Fruit fly (Drosophila melanogaster) whole organism, wandering third instar larva: ENCODE measurements around the gene slgA.
A peak's percentile ranks its signal among the peaks of the same experiment; 100 is the strongest.

ENCODE experiments used
- Abd-B ChIP-seq: fragments of >200 bp; optimal IDR thresholded peaks from 2 replicates; lab custom pipeline; 2017; ENCODE audit warnings: missing biosample characterization, missing genetic modification characterization
- CG32264 ChIP-seq: fragments of 200-800 bp; sonication (Bioruptor generic); optimal IDR thresholded peaks from 2 replicates; lab custom pipeline; 2016; ENCODE audit warnings: missing biosample characterization, missing genetic modification characterization
- CG9705 ChIP-seq: fragments of 200-800 bp; sonication (Bioruptor generic); optimal IDR thresholded peaks from 2 replicates; lab custom pipeline; 2018; ENCODE audit warnings: missing biosample characterization, mild to moderate bottlenecking, missing genetic modification characterization
- CrebA ChIP-seq: fragments of 200-800 bp; sonication (Bioruptor generic); optimal IDR thresholded peaks from 2 replicates; lab custom pipeline; 2016; ENCODE audit warnings: missing biosample characterization, mild to moderate bottlenecking, missing genetic modification characterization, borderline replicate concordance
- Dfd ChIP-seq: fragments of >200 bp; optimal IDR thresholded peaks from 2 replicates; lab custom pipeline; 2017; ENCODE audit warnings: missing biosample characterization, missing genetic modification characterization
- Dif ChIP-seq: fragments of 200-275, 200-300 bp; sonication (Bioruptor generic); optimal IDR thresholded peaks from 2 replicates; lab custom pipeline; 2018; ENCODE audit warnings: missing biosample characterization, missing genetic modification characterization; ENCODE audit not compliant: partially characterized antibody
- GATAd ChIP-seq: sonication (Bioruptor generic); optimal IDR thresholded peaks from 2 replicates; lab custom pipeline; 2016; ENCODE audit warnings: missing biosample characterization, missing genetic modification characterization
- HLH106 ChIP-seq: fragments of 200-800 bp; optimal IDR thresholded peaks from 3 replicates; lab custom pipeline; 2019; ENCODE audit warnings: missing biosample characterization, mild to moderate bottlenecking, missing genetic modification characterization, moderate library complexity
- Hnf4 ChIP-seq: fragments of 200-800 bp; sonication (Bioruptor generic); optimal IDR thresholded peaks from 2 replicates; lab custom pipeline; 2016; ENCODE audit warnings: missing biosample characterization, mild to moderate bottlenecking, missing genetic modification characterization
- Hr78 ChIP-seq: fragments of >200 bp; optimal IDR thresholded peaks from 2 replicates; lab custom pipeline; 2017; ENCODE audit warnings: missing biosample characterization, missing genetic modification characterization
- Hr83 ChIP-seq: fragments of 200-300 bp; sonication (Bioruptor generic); optimal IDR thresholded peaks from 2 replicates; lab custom pipeline; 2016; ENCODE audit warnings: missing biosample characterization, mild to moderate bottlenecking, missing genetic modification characterization, moderate library complexity; ENCODE audit not compliant: poor library complexity, severe bottlenecking
- Jra ChIP-seq: sonication (Bioruptor generic); optimal IDR thresholded peaks from 2 replicates; lab custom pipeline; 2016; ENCODE audit warnings: missing biosample characterization, missing genetic modification characterization
- Mio ChIP-seq: sonication (Bioruptor generic); optimal IDR thresholded peaks from 2 replicates; lab custom pipeline; 2016; ENCODE audit warnings: missing biosample characterization, missing genetic modification characterization
- Myc ChIP-seq: fragments of >200 bp; optimal IDR thresholded peaks from 2 replicates; lab custom pipeline; 2017
- N ChIP-seq: fragments of >200 bp; optimal IDR thresholded peaks from 2 replicates; lab custom pipeline; 2018; ENCODE audit warnings: missing biosample characterization, missing external identifiers, missing genetic modification characterization
- OdsH ChIP-seq: fragments of 200-800 bp; sonication (Bioruptor generic); optimal IDR thresholded peaks from 2 replicates; lab custom pipeline; 2016; ENCODE audit warnings: missing biosample characterization, mild to moderate bottlenecking, missing genetic modification characterization
- Rel ChIP-seq, 2 experiments: fragments of 200-800 bp; sonication (Bioruptor generic) in 1 of 2; optimal IDR thresholded peaks; 2 replicates in 1 of 2; 3 replicates in 1 of 2; lab custom pipeline; 2016 to 2019; ENCODE audit warnings: mild to moderate bottlenecking in 2 of 2, missing biosample characterization in 2 of 2, missing genetic modification characterization in 2 of 2, moderate library complexity in 1 of 2
- Sp1 ChIP-seq: fragments of 200-800 bp; sonication (Bioruptor generic); optimal IDR thresholded peaks from 3 replicates; lab custom pipeline; 2019; ENCODE audit warnings: missing biosample characterization, mild to moderate bottlenecking, missing genetic modification characterization, moderate library complexity
- Vsx2 ChIP-seq: fragments of 200-300, 225-300 bp; sonication (Bioruptor generic); optimal IDR thresholded peaks from 2 replicates; lab custom pipeline; 2018; ENCODE audit warnings: missing biosample characterization, missing genetic modification characterization; ENCODE audit not compliant: partially characterized antibody
- br ChIP-seq: fragments of 200-800 bp; sonication (Bioruptor generic); optimal IDR thresholded peaks from 2 replicates; lab custom pipeline; 2016; ENCODE audit warnings: missing biosample characterization, missing genetic modification characterization
- brk ChIP-seq: fragments of 200-800 bp; sonication (Bioruptor generic); optimal IDR thresholded peaks from 2 replicates; lab custom pipeline; 2016; ENCODE audit warnings: missing biosample characterization, mild to moderate bottlenecking, missing genetic modification characterization
- dl ChIP-seq, 2 experiments: fragments of 175-275, 200-275 bp in 1 of 2; fragments of 200-275 bp in 1 of 2; sonication (Bioruptor generic); optimal IDR thresholded peaks; lab custom pipeline; 2018; ENCODE audit warnings: mild to moderate bottlenecking in 2 of 2, missing biosample characterization in 2 of 2, missing genetic modification characterization in 2 of 2, moderate library complexity in 2 of 2; ENCODE audit not compliant: partially characterized antibody in 2 of 2, insufficient read depth in 1 of 2
- dmrt93B ChIP-seq: fragments of 200-800 bp; sonication (Bioruptor generic); optimal IDR thresholded peaks from 2 replicates; lab custom pipeline; 2018; ENCODE audit warnings: missing biosample characterization, mild to moderate bottlenecking, missing genetic modification characterization
- dsf ChIP-seq: sonication (Bioruptor generic); optimal IDR thresholded peaks from 2 replicates; lab custom pipeline; 2016; ENCODE audit warnings: missing biosample characterization, missing genetic modification characterization, borderline replicate concordance
- ey ChIP-seq: fragments of 200-800 bp; sonication (Bioruptor generic); optimal IDR thresholded peaks from 2 replicates; lab custom pipeline; 2016; ENCODE audit warnings: missing biosample characterization, missing genetic modification characterization
- foxo ChIP-seq, 2 experiments: fragments of 200-800 bp; sonication (Bioruptor generic); optimal IDR thresholded peaks; 2 replicates in 1 of 2; 3 replicates in 1 of 2; lab custom pipeline; 2016 to 2017; ENCODE audit warnings: missing biosample characterization in 2 of 2, missing genetic modification characterization in 2 of 2
- fru ChIP-seq: fragments of 200-800 bp; sonication (Bioruptor generic); optimal IDR thresholded peaks from 3 replicates; lab custom pipeline; 2016; ENCODE audit warnings: missing biosample characterization, mild to moderate bottlenecking, missing genetic modification characterization
- h ChIP-seq: fragments of 200-800 bp; sonication (Bioruptor generic); optimal IDR thresholded peaks from 3 replicates; lab custom pipeline; 2016; ENCODE audit warnings: missing biosample characterization, mild to moderate bottlenecking, missing genetic modification characterization
- jim ChIP-seq: fragments of 175-275, 200-325 bp; sonication (Bioruptor generic); optimal IDR thresholded peaks from 2 replicates; lab custom pipeline; 2016; ENCODE audit warnings: missing biosample characterization, mild to moderate bottlenecking, missing genetic modification characterization
- pan ChIP-seq: fragments of >200 bp; optimal IDR thresholded peaks from 2 replicates; lab custom pipeline; 2017
- psq ChIP-seq: fragments of 200-800 bp; sonication (Bioruptor generic); optimal IDR thresholded peaks from 3 replicates; lab custom pipeline; 2017; ENCODE audit warnings: missing biosample characterization, mild to moderate bottlenecking, missing genetic modification characterization, moderate library complexity
- rgr ChIP-seq: fragments of 200-800 bp; sonication (Bioruptor generic); optimal IDR thresholded peaks from 3 replicates; lab custom pipeline; 2016; ENCODE audit warnings: missing biosample characterization, mild to moderate bottlenecking, missing genetic modification characterization
- sage ChIP-seq: fragments of 200-800 bp; sonication (Bioruptor generic); optimal IDR thresholded peaks from 2 replicates; lab custom pipeline; 2016; ENCODE audit warnings: missing biosample characterization, mild to moderate bottlenecking, missing genetic modification characterization
- sv ChIP-seq: fragments of 200-800 bp; sonication (Bioruptor generic); optimal IDR thresholded peaks from 3 replicates; lab custom pipeline; 2016; ENCODE audit warnings: missing biosample characterization, missing genetic modification characterization
- tai ChIP-seq: sonication (Bioruptor generic); optimal IDR thresholded peaks from 2 replicates; lab custom pipeline; 2016; ENCODE audit warnings: missing biosample characterization, missing genetic modification characterization
- usp ChIP-seq: fragments of >200 bp; optimal IDR thresholded peaks from 2 replicates; lab custom pipeline; 2017; ENCODE audit warnings: missing biosample characterization, missing genetic modification characterization
- woc ChIP-seq: sonication (Bioruptor generic); optimal IDR thresholded peaks from 2 replicates; lab custom pipeline; 2016; ENCODE audit warnings: missing biosample characterization, mild to moderate bottlenecking, missing genetic modification characterization

slgA gene

dm6 chrX:21373659-21374426, at the start of gene slgA:
Gene slgA, plus strand, starts transcription at chrX:21374002.
- no peak for TF ChIP-seq Hr78 (GFP tag; lab: Kevin White, UChicago)
- no peak for TF ChIP-seq jim
- peak; percentile 19 for TF ChIP-seq Myc (lab: Kevin White, UChicago)
- TF ChIP-seq HLH106 (tag; lab: Kevin White, UChicago), result no peak
- peak; percentile 1 for TF ChIP-seq woc
- no peak for TF ChIP-seq Abd-B (GFP tag; lab: Kevin White, UChicago)
- TF ChIP-seq dmrt93B, result peak; percentile 29
- TF ChIP-seq CG32264 (GFP tag; lab: Kevin White, UChicago), result no peak
- TF ChIP-seq rgr (GFP tag; lab: Kevin White, UChicago), result peak; percentile 51
- TF ChIP-seq Jra (GFP tag; lab: Kevin White, UChicago), result peak; percentile 13
- no peak for TF ChIP-seq GATAd (GFP tag; lab: Kevin White, UChicago)
- no peak for TF ChIP-seq sage (GFP tag; lab: Kevin White, UChicago)
- TF ChIP-seq OdsH (GFP tag; lab: Kevin White, UChicago), result no peak
- no peak for TF ChIP-seq dsf (GFP tag; lab: Kevin White, UChicago)
- peak; percentile 19 for TF ChIP-seq ey (GFP tag; lab: Kevin White, UChicago)
- no peak for TF ChIP-seq CrebA
- TF ChIP-seq sv, result peak; percentile 28
- peak; percentile 24 for TF ChIP-seq Mio (GFP tag; lab: Kevin White, UChicago)
- peak; percentile 6 for TF ChIP-seq tai (GFP tag; lab: Kevin White, UChicago)
- peak; percentile 2 for TF ChIP-seq br (GFP tag; lab: Kevin White, UChicago)
- no peak for TF ChIP-seq Vsx2 (GFP tag; lab: Kevin White, UChicago)
- TF ChIP-seq foxo (GFP tag; optimal IDR thresholded peaks at IDR 0.05; lab: Kevin White, UChicago), result peak in 1 of 2 experiments; percentile 63
- TF ChIP-seq dl (GFP tag; optimal IDR thresholded peaks at IDR 0.05; lab: Kevin White, UChicago; ENCODE audit: insufficient read depth in 1 of 2, partially characterized antibody in 2 of 2), result no peak
- TF ChIP-seq psq (GFP tag; lab: Kevin White, UChicago), result peak; percentile 15
- TF ChIP-seq brk, result no peak
- TF ChIP-seq Hr83, result peak; percentile 76
- no peak for TF ChIP-seq N
- TF ChIP-seq Sp1, result peak; percentile 36
- no peak for TF ChIP-seq Dif
- no peak for TF ChIP-seq Dfd
- no peak for TF ChIP-seq pan (lab: Kevin White, UChicago)
- peak; percentile 39 for TF ChIP-seq fru (GFP tag; lab: Kevin White, UChicago)
- no peak for TF ChIP-seq Rel (GFP tag; optimal IDR thresholded peaks at IDR 0.05; lab: Kevin White, UChicago)
- TF ChIP-seq Rel (tag; optimal IDR thresholded peaks at IDR 0.05; lab: Kevin White, UChicago), result peak; percentile 38
- TF ChIP-seq Hnf4 (GFP tag; lab: Kevin White, UChicago), result peak; percentile 70
- TF ChIP-seq CG9705 (GFP tag; lab: Kevin White, UChicago), result peak; percentile 15
- peak; percentile 54 for TF ChIP-seq h

dm6 chrX:21333135-21333534, 40.7 kb upstream of the slgA start:
- TF ChIP-seq rgr (GFP tag; lab: Kevin White, UChicago) (no peak), CG32264 (GFP tag; lab: Kevin White, UChicago) (no peak), woc (no peak), dmrt93B (no peak), foxo (GFP tag; optimal IDR thresholded peaks at IDR 0.05; lab: Kevin White, UChicago) (no peak), Dfd (peak; percentile 93)

- TF ChIP-seq Myc (lab: Kevin White, UChicago) (no peak), Dif (no peak), woc (no peak), dsf (GFP tag; lab: Kevin White, UChicago) (no peak), ey (GFP tag; lab: Kevin White, UChicago) (no peak), Hr78 (GFP tag; lab: Kevin White, UChicago) (no peak), dmrt93B (no peak), Vsx2 (GFP tag; lab: Kevin White, UChicago) (no peak), Mio (GFP tag; lab: Kevin White, UChicago) (no peak), Hr83 (no peak), Dfd (no peak), usp (no peak), N (no peak), h (no peak)
Observed at dm6 chrX:21334522-21335104, 39.2 kb upstream of the slgA start.
